Worm (Caenorhabditis elegans) whole organism, early embryonic: ENCODE results near the gene spt-5.

ENCODE experiments used
- B0310.2 ChIP-seq: sonication (generic microtip); optimal IDR thresholded peaks from 2 replicates; lab custom pipeline; 2016; ENCODE audit warnings: mild to moderate bottlenecking, missing genetic modification characterization, missing compliant biosample characterization
- aly-1 ChIP-seq: sonication (generic microtip); optimal IDR thresholded peaks from 2 replicates; lab custom pipeline; 2016; ENCODE audit warnings: missing genetic modification characterization, missing compliant biosample characterization
- ama-1 ChIP-seq: fragments of 150-350 bp; optimal IDR thresholded peaks from 2 replicates; lab custom pipeline; 2014
- ceh-13 ChIP-seq: fragments of 200-800 bp; sonication (Bioruptor generic); optimal IDR thresholded peaks from 2 replicates; lab custom pipeline; 2018; ENCODE audit warnings: mild to moderate bottlenecking, missing genetic modification characterization, missing compliant biosample characterization
- flt-1 ChIP-seq: fragments of 200-800 bp; sonication (Bioruptor generic); IDR thresholded peaks from 2 replicates; pipeline ENCODE4 v1.3.6; 2022; ENCODE audit warnings: missing genetic modification characterization, missing compliant biosample characterization
- hmbx-1 ChIP-seq: sonication (generic microtip); optimal IDR thresholded peaks from 2 replicates; lab custom pipeline; 2016; ENCODE audit warnings: mild to moderate bottlenecking, missing genetic modification characterization, missing compliant biosample characterization
- hnd-1 ChIP-seq: sonication (generic microtip); optimal IDR thresholded peaks from 2 replicates; lab custom pipeline; 2016; ENCODE audit warnings: missing genetic modification characterization, missing compliant biosample characterization
- pes-1 ChIP-seq: fragments of 200-800 bp; sonication (Bioruptor generic); IDR thresholded peaks from 2 replicates; pipeline ENCODE4 v1.3.6; 2022; ENCODE audit warnings: missing genetic modification reagents, missing genetic modification characterization, missing compliant biosample characterization
- scrt-1 ChIP-seq: fragments of 200-800 bp; sonication (Bioruptor generic); IDR thresholded peaks from 2 replicates; pipeline ENCODE4 v1.3.6; 2022; ENCODE audit warnings: missing genetic modification characterization, missing compliant biosample characterization
- sea-1 ChIP-seq: fragments of 200-800 bp; sonication (Bioruptor generic); conservative IDR thresholded peaks from 2 replicates; pipeline ENCODE4 v1.3.6; 2022; ENCODE audit warnings: missing genetic modification characterization, missing compliant biosample characterization
- tbx-37 ChIP-seq: fragments of 200-800 bp; sonication (Bioruptor generic); conservative IDR thresholded peaks from 2 replicates; pipeline ENCODE4 v1.3.6; 2022; ENCODE audit warnings: missing genetic modification reagents, missing genetic modification characterization, missing compliant biosample characterization
- tra-4 ChIP-seq: sonication (generic microtip); optimal IDR thresholded peaks from 2 replicates; lab custom pipeline; 2017; ENCODE audit warnings: missing genetic modification characterization, missing compliant biosample characterization

DNA sequence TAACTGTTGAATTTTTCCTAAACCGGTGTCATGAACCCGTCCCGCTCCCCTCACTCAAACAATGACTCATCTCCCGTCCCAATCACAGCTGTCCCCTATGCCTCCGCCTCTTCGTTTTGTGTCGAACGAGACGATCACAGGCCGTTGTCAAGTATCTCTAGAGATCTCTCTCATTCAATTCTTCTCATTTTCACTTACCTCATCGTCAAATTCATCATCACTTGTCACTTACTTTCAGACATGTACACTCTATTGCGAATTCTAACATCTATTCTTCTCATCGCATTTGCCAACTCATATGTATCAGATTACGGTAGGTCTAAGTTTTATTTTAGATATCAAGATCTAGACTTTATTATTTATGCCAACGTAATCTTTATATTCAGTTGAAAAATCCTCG is 6.2 kb downstream of the spt-5 start, which contains the start of gene K08E4.3:
- no peak for TF ChIP-seq ama-1 (lab: Kevin White, UChicago)
- no peak for TF ChIP-seq scrt-1 (GFP tag; lab: Robert Waterston, UW)
- TF ChIP-seq flt-1 (GFP tag; lab: Robert Waterston, UW), result no peak
- no peak for TF ChIP-seq tra-4 (tag; lab: Kevin White, UChicago)
- no peak for TF ChIP-seq hnd-1 (tag; lab: Kevin White, UChicago)
- no peak for TF ChIP-seq B0310.2 (tag; lab: Kevin White, UChicago)
- no peak for TF ChIP-seq aly-1 (tag; lab: Kevin White, UChicago)
- no peak for TF ChIP-seq ceh-13 (GFP tag; lab: Kevin White, UChicago)
- TF ChIP-seq tbx-37 (GFP tag; lab: Robert Waterston, UW), result no peak
- no peak for TF ChIP-seq pes-1 (GFP tag; lab: Robert Waterston, UW)
- TF ChIP-seq sea-1 (GFP tag; lab: Robert Waterston, UW), result no peak
- no peak for TF ChIP-seq hmbx-1 (tag; lab: Kevin White, UChicago)
